Fruit fly (Drosophila melanogaster): ENCODE measurements around the gene Tmem43.

The Tmem43 gene

DNA sequence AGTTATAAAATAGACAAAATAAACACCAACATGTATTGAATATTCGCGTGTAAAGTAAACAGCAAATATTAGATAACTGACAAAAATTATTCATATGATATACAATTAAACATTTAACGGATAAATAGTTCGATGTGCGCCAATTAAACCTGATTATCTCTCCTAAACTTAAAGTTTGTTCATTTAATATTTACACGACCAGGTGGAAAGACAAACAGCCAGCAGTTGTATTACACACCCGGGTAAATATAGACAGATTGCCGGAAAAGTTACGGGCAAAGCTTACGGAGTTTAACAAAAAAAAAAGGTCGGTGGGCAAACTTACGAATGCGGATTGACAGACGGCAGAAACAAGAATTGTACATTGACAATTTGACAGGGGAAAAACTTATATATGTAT lies 32.8 kb downstream of the Tmem43 start (continued):
- TF ChIP-seq CG7786 (GFP tag; optimal IDR thresholded peaks at IDR 0.05) (peak; percentile 26), CG17612 (GFP tag; IDR thresholded peaks at IDR 0.05) (0 out of 2 replicates have a peak, but pooled peaks have one; percentile 20), Awh (GFP tag; IDR thresholded peaks at IDR 0.05) (peak; percentile 36; the same call in 1 of the 2 replicates), CG11085 (GFP tag; IDR thresholded peaks at IDR 0.05) (0 out of 2 replicates have a peak, but pooled peaks have one; percentile 39), trem (tag; optimal IDR thresholded peaks at IDR 0.05) (no peak), en (GFP tag; optimal IDR thresholded peaks at IDR 0.05) (no peak), chn (GFP tag; optimal IDR thresholded peaks at IDR 0.05) (no peak), Hmr (GFP tag; optimal IDR thresholded peaks at IDR 0.05) (peak; percentile 86), dpn (GFP tag; optimal IDR thresholded peaks at IDR 0.05) (peak in 1 of 2 experiments; percentile 37), CG6689 (GFP tag; IDR thresholded peaks at IDR 0.05) (no peak), Abd-B (GFP tag; optimal IDR thresholded peaks at IDR 0.05) (no peak), Ada2b (GFP tag; IDR thresholded peaks at IDR 0.05) (no peak; the same call in 1 of the 2 replicates), YL-1 (GFP tag; optimal IDR thresholded peaks at IDR 0.05) (peak; percentile 36), Bteb2 (GFP tag; optimal IDR thresholded peaks at IDR 0.05) (peak; percentile 32), CG30403 (GFP tag; optimal IDR thresholded peaks at IDR 0.05) (no peak), CG11695 (GFP tag; IDR thresholded peaks at IDR 0.05) (peak; percentile 78; the same call in 2 of the 3 replicates), CG6813 (GFP tag; optimal IDR thresholded peaks at IDR 0.05) (peak; percentile 81), maf-S (GFP tag; optimal IDR thresholded peaks at IDR 0.05) (no peak), CG11093 (GFP tag; IDR thresholded peaks at IDR 0.05) (no peak; the same call in 2 of the 3 replicates), slp2 (GFP tag; optimal IDR thresholded peaks at IDR 0.05) (no peak), so (GFP tag; IDR thresholded peaks at IDR 0.05) (peak; percentile 72; the same call in 2 of the 3 replicates), ewg (GFP tag; optimal IDR thresholded peaks at IDR 0.05) (peak; percentile 1), Dll (GFP tag; IDR thresholded peaks at IDR 0.05; ENCODE audit: partially characterized antibody) (no peak), CG7271 (tag; optimal IDR thresholded peaks at IDR 0.05) (peak; percentile 38), pb (GFP tag; optimal IDR thresholded peaks at IDR 0.05) (peak; percentile 20), CG11696 (GFP tag; IDR thresholded peaks at IDR 0.05) (peak; percentile 59), CG9876 (GFP tag; optimal IDR thresholded peaks at IDR 0.05) (no peak), nerfin-1 (tag; optimal IDR thresholded peaks at IDR 0.05) (peak; percentile 40), mirr (GFP tag; optimal IDR thresholded peaks at IDR 0.05) (peak; percentile 83), E2f2 (GFP tag; IDR thresholded peaks at IDR 0.05) (peak; percentile 52), prd (optimal IDR thresholded peaks at IDR 0.05) (no peak), prd (GFP tag; IDR thresholded peaks at IDR 0.05) (peak; percentile 6; the same call in 1 of the 3 replicates), CG31388 (GFP tag; optimal IDR thresholded peaks at IDR 0.05) (no peak), CG17385 (GFP tag; optimal IDR thresholded peaks at IDR 0.05) (peak; percentile 53), CG2116 (GFP tag; optimal IDR thresholded peaks at IDR 0.05) (peak; percentile 24), CG8290 (GFP tag; optimal IDR thresholded peaks at IDR 0.05) (no peak), CG8290 (tag; optimal IDR thresholded peaks at IDR 0.05) (peak in 1 of 2 experiments; percentile 91), CG2678 (tag; optimal IDR thresholded peaks at IDR 0.05) (peak; percentile 78), kah (GFP tag; optimal IDR thresholded peaks at IDR 0.05) (peak; percentile 21), CG17361 (GFP tag; IDR thresholded peaks at IDR 0.05) (peak; percentile 29; the same call in 1 of the 3 replicates), HLH3B (GFP tag; IDR thresholded peaks at IDR 0.05) (peak; percentile 32; the same call in 1 of the 2 replicates), tup (GFP tag; optimal IDR thresholded peaks at IDR 0.05) (peak; percentile 25), CG7556 (GFP tag; optimal IDR thresholded peaks at IDR 0.05) (peak; percentile 64), CG11247 (GFP tag; IDR thresholded peaks at IDR 0.05) (peak; percentile 52; the same call in 1 of the 2 replicates), CG13894 (tag; optimal IDR thresholded peaks at IDR 0.05) (peak; percentile 27), CG9817 (tag; optimal IDR thresholded peaks at IDR 0.05) (peak; percentile 53), D19B (GFP tag; optimal IDR thresholded peaks at IDR 0.05) (peak; percentile 49), Myb (GFP tag; optimal IDR thresholded peaks at IDR 0.05) (no peak), CG30020 (tag; optimal IDR thresholded peaks at IDR 0.05) (no peak), CG8478 (optimal IDR thresholded peaks at IDR 0.05) (no peak), CG6175 (GFP tag; IDR thresholded peaks at IDR 0.05) (no peak), CG13296 (GFP tag; optimal IDR thresholded peaks at IDR 0.05) (peak; percentile 77)
